Worm (Caenorhabditis elegans) whole organism, L2 larva: ENCODE data around the gene ZK1086.3.

Source experiments
- ceh-82 ChIP-seq: fragments of 150-350 bp; optimal IDR thresholded peaks from 2 replicates; lab custom pipeline; 2014; ENCODE audit warnings: missing biosample characterization, missing genetic modification characterization
- dmd-4 ChIP-seq: sonication (generic microtip); optimal IDR thresholded peaks from 2 replicates; lab custom pipeline; 2017; ENCODE audit warnings: missing biosample characterization, missing genetic modification characterization
- egl-27 ChIP-seq: sonication (generic microtip); optimal IDR thresholded peaks from 3 replicates; lab custom pipeline; 2017; ENCODE audit warnings: missing biosample characterization, missing genetic modification reagents, missing genetic modification characterization
- elt-1 ChIP-seq: fragments of 150-350 bp; optimal IDR thresholded peaks from 2 replicates; lab custom pipeline; 2014; ENCODE audit warnings: missing biosample characterization, missing genetic modification characterization
- gmeb-1 ChIP-seq: fragments of 150-350 bp; optimal IDR thresholded peaks from 2 replicates; lab custom pipeline; 2014; ENCODE audit warnings: missing biosample characterization, missing genetic modification characterization
- mdl-1 ChIP-seq, 2 experiments: fragments of 150-350 bp in 1 of 2; sonication (generic microtip) in 1 of 2; optimal IDR thresholded peaks; 2 replicates each; lab custom pipeline; 2017; ENCODE audit warnings: missing biosample characterization in 2 of 2, missing genetic modification characterization in 2 of 2
- nhr-11 ChIP-seq: fragments of 150-350 bp; optimal IDR thresholded peaks from 2 replicates; lab custom pipeline; 2014; ENCODE audit warnings: missing biosample characterization, missing genetic modification characterization
- nhr-12 ChIP-seq: fragments of 150-350 bp; optimal IDR thresholded peaks from 2 replicates; lab custom pipeline; 2014; ENCODE audit warnings: missing biosample characterization, missing genetic modification characterization
- skn-1 ChIP-seq: sonication (generic microtip); optimal IDR thresholded peaks from 2 replicates; lab custom pipeline; 2017; ENCODE audit warnings: missing biosample characterization, missing genetic modification characterization
- snpc-4 ChIP-seq: fragments of 150-350 bp; optimal IDR thresholded peaks from 2 replicates; lab custom pipeline; 2014; ENCODE audit warnings: missing biosample characterization, missing genetic modification characterization
- unc-55 ChIP-seq: fragments of 150-350 bp; sonication (generic microtip); optimal IDR thresholded peaks from 3 replicates; lab custom pipeline; 2014; ENCODE audit warnings: missing biosample characterization, missing genetic modification reagents, missing genetic modification characterization
- unc-62 ChIP-seq: fragments of 150-350 bp; optimal IDR thresholded peaks from 2 replicates; lab custom pipeline; 2014; ENCODE audit warnings: missing biosample characterization, missing genetic modification reagents, missing genetic modification characterization
- zag-1 ChIP-seq: fragments of 150-350 bp; optimal IDR thresholded peaks from 2 replicates; lab custom pipeline; 2014; ENCODE audit warnings: missing biosample characterization, missing genetic modification characterization
- ztf-11 ChIP-seq: sonication (generic microtip); optimal IDR thresholded peaks from 2 replicates; lab custom pipeline; 2017; ENCODE audit warnings: missing biosample characterization, missing genetic modification characterization

ce11 chrX:13834127-13834526 lies 43.5 kb downstream of the ZK1086.3 start, which contains the start of gene F19D8.2:
- TF ChIP-seq dmd-4 (tag; lab: Kevin White, UChicago) = no peak
- no peak for TF ChIP-seq ztf-11 (tag; lab: Kevin White, UChicago)
- no peak for TF ChIP-seq zag-1 (tag; lab: Kevin White, UChicago)
- TF ChIP-seq snpc-4 (tag; lab: Kevin White, UChicago) = no peak
- no peak for TF ChIP-seq ceh-82
- TF ChIP-seq unc-62 (GFP tag; lab: Kevin White, UChicago) = no peak
- no peak for TF ChIP-seq skn-1 (tag; lab: Kevin White, UChicago)
- no peak for TF ChIP-seq elt-1 (tag; lab: Kevin White, UChicago)
- TF ChIP-seq unc-55 (GFP tag; lab: Kevin White, UChicago) = no peak
- no peak for TF ChIP-seq egl-27
- TF ChIP-seq mdl-1 (tag; optimal IDR thresholded peaks at IDR 0.05; lab: Kevin White, UChicago) = no peak
- TF ChIP-seq nhr-11 (tag; lab: Kevin White, UChicago) = no peak
- no peak for TF ChIP-seq nhr-12
- no peak for TF ChIP-seq gmeb-1 (tag; lab: Kevin White, UChicago)
